Fruit fly (Drosophila melanogaster) whole organism, embryonic: ENCODE measurements around the gene CG12016.

ENCODE experiments used
- Ada2b ChIP-seq: fragments of 200-800 bp; sonication (Bioruptor generic); IDR thresholded peaks from 2 replicates; pipeline ENCODE4 v1.3.6; 2022; ENCODE audit warnings: missing biosample characterization, missing genetic modification characterization
- Aef1 ChIP-seq: fragments of 200-800 bp; sonication (Bioruptor generic); IDR thresholded peaks from 3 replicates; pipeline ENCODE4 v1.3.6; 2022; ENCODE audit warnings: missing biosample characterization, missing genetic modification characterization
- Atf-2 ChIP-seq: fragments of 200-800 bp; sonication (Bioruptor generic); optimal IDR thresholded peaks from 2 replicates; lab custom pipeline; 2016; ENCODE audit warnings: missing biosample characterization, missing genetic modification characterization
- C15 ChIP-seq: fragments of 200-800 bp; sonication (Bioruptor generic); IDR thresholded peaks from 3 replicates; pipeline ENCODE4 v1.3.6; 2022; ENCODE audit warnings: missing biosample characterization, missing genetic modification characterization
- CG10147 ChIP-seq: fragments of 200-800 bp; sonication (Bioruptor generic); optimal IDR thresholded peaks from 2 replicates; lab custom pipeline; 2019; ENCODE audit warnings: missing biosample characterization, mild to moderate bottlenecking, missing genetic modification characterization, moderate library complexity
- CG10959 ChIP-seq: fragments of 200-800 bp; sonication (Bioruptor generic); IDR thresholded peaks from 2 replicates; pipeline ENCODE4 v1.3.6; 2022; ENCODE audit warnings: missing biosample characterization, missing genetic modification characterization
- CG12071 ChIP-seq: fragments of 200-800 bp; sonication (Bioruptor generic); optimal IDR thresholded peaks from 3 replicates; lab custom pipeline; 2018; ENCODE audit warnings: missing biosample characterization, mild to moderate bottlenecking, missing genetic modification characterization
- CG16863 ChIP-seq: fragments of 200-800 bp; sonication (Bioruptor generic); optimal IDR thresholded peaks from 3 replicates; lab custom pipeline; 2016; ENCODE audit warnings: missing biosample characterization, missing genetic modification characterization
- CG2889 ChIP-seq: fragments of 200-800 bp; sonication (Bioruptor generic); IDR thresholded peaks from 3 replicates; pipeline ENCODE4 v1.3.6; 2022; ENCODE audit warnings: missing biosample characterization, missing genetic modification characterization
- CG4360 ChIP-seq: fragments of 200-800 bp; sonication (Bioruptor generic); IDR thresholded peaks from 2 replicates; pipeline ENCODE4 v1.3.6; 2022; ENCODE audit warnings: missing biosample characterization, missing genetic modification characterization
- CG4730 ChIP-seq: fragments of 200-800 bp; sonication (Bioruptor generic); IDR thresholded peaks from 2 replicates; pipeline ENCODE4 v1.3.6; 2022; ENCODE audit warnings: missing biosample characterization, missing genetic modification characterization
- CG7357 ChIP-seq: fragments of 200-800 bp; sonication (Bioruptor generic); IDR thresholded peaks from 3 replicates; pipeline ENCODE4 v1.3.6; 2022; ENCODE audit warnings: missing biosample characterization, missing genetic modification characterization
- CG9727 ChIP-seq: fragments of 200-800 bp; sonication (Bioruptor generic); optimal IDR thresholded peaks from 3 replicates; lab custom pipeline; 2017; ENCODE audit warnings: missing biosample characterization, mild to moderate bottlenecking, missing genetic modification characterization
- CTCF ChIP-seq: fragments of 200-800 bp; sonication (Bioruptor generic); optimal IDR thresholded peaks from 2 replicates; lab custom pipeline; 2017; ENCODE audit warnings: missing biosample characterization, mild to moderate bottlenecking, missing genetic modification characterization, moderate library complexity
- Chrac-16 ChIP-seq: fragments of 200-800 bp; sonication (Bioruptor generic); optimal IDR thresholded peaks from 3 replicates; lab custom pipeline; 2016; ENCODE audit warnings: missing biosample characterization, missing genetic modification characterization
- Dfd ChIP-seq, 2 experiments: fragments of >200 bp; optimal IDR thresholded peaks; 2 replicates each; lab custom pipeline; 2017; ENCODE audit warnings: missing biosample characterization in 2 of 2, missing genetic modification characterization in 2 of 2
- Doc3 ChIP-seq: fragments of 200-800 bp; sonication (Bioruptor generic); IDR thresholded peaks from 3 replicates; pipeline ENCODE4 v1.3.6; 2022; ENCODE audit warnings: missing biosample characterization, missing genetic modification characterization; ENCODE audit not compliant: partially characterized antibody
- Ets97D ChIP-seq: fragments of 200-800 bp; sonication (Bioruptor generic); optimal IDR thresholded peaks from 3 replicates; lab custom pipeline; 2016; ENCODE audit warnings: missing biosample characterization, missing genetic modification characterization
- HLHmδ ChIP-seq: fragments of 200-800 bp; sonication (Bioruptor generic); optimal IDR thresholded peaks from 2 replicates; lab custom pipeline; 2018; ENCODE audit warnings: missing biosample characterization, mild to moderate bottlenecking, missing genetic modification characterization, moderate library complexity
- Hey ChIP-seq: fragments of 200-800 bp; sonication (Bioruptor generic); optimal IDR thresholded peaks from 3 replicates; lab custom pipeline; 2018; ENCODE audit warnings: missing biosample characterization, mild to moderate bottlenecking, missing genetic modification characterization
- Kr ChIP-seq: fragments of 200-800 bp; sonication (Bioruptor generic); optimal IDR thresholded peaks from 2 replicates; lab custom pipeline; 2017; ENCODE audit warnings: missing biosample characterization, mild to moderate bottlenecking, missing genetic modification characterization
- MTF-1 ChIP-seq: fragments of 200-800 bp; sonication (Bioruptor generic); optimal IDR thresholded peaks from 2 replicates; lab custom pipeline; 2018; ENCODE audit warnings: missing biosample characterization, mild to moderate bottlenecking, missing genetic modification characterization, borderline replicate concordance
- Mad ChIP-seq: fragments of 200-800 bp; sonication (Bioruptor generic); optimal IDR thresholded peaks from 2 replicates; lab custom pipeline; 2016; ENCODE audit warnings: missing biosample characterization, missing genetic modification characterization
- Oli ChIP-seq: fragments of 200-800 bp; sonication (Bioruptor generic); optimal IDR thresholded peaks from 2 replicates; lab custom pipeline; 2018; ENCODE audit warnings: missing biosample characterization, mild to moderate bottlenecking, missing genetic modification characterization, moderate library complexity
- PHDP ChIP-seq: fragments of 200-800 bp; sonication (Bioruptor generic); optimal IDR thresholded peaks from 3 replicates; lab custom pipeline; 2018; ENCODE audit warnings: missing biosample characterization, mild to moderate bottlenecking, missing genetic modification characterization, moderate library complexity
- Sox100B ChIP-seq: fragments of 200-800 bp; sonication (Bioruptor generic); optimal IDR thresholded peaks from 3 replicates; lab custom pipeline; 2018; ENCODE audit warnings: missing biosample characterization, mild to moderate bottlenecking, missing genetic modification characterization
- Spps ChIP-seq: fragments of 200-800 bp; sonication (Bioruptor generic); optimal IDR thresholded peaks from 2 replicates; lab custom pipeline; 2018; ENCODE audit warnings: missing biosample characterization, mild to moderate bottlenecking, missing genetic modification characterization
- Taf1 ChIP-seq: fragments of 200-800 bp; sonication (Bioruptor generic); IDR thresholded peaks from 2 replicates; pipeline ENCODE4 v1.3.6; 2022; ENCODE audit warnings: missing biosample characterization, missing genetic modification characterization
- Tbp ChIP-seq: fragments of >200 bp; optimal IDR thresholded peaks from 2 replicates; lab custom pipeline; 2018; ENCODE audit warnings: missing biosample characterization, missing genetic modification characterization
- Usf ChIP-seq: fragments of 200-800 bp; sonication (Bioruptor generic); optimal IDR thresholded peaks from 2 replicates; lab custom pipeline; 2017; ENCODE audit warnings: missing genotype, missing biosample characterization, missing genetic modification characterization
- Vsx1 ChIP-seq: fragments of 200-800 bp; sonication (Bioruptor generic); optimal IDR thresholded peaks from 2 replicates; lab custom pipeline; 2017; ENCODE audit warnings: missing biosample characterization, mild to moderate bottlenecking, missing genetic modification characterization, missing genetic modification reagents
- ara ChIP-seq: fragments of 200-800 bp; sonication (Bioruptor generic); IDR thresholded peaks from 2 replicates; pipeline ENCODE4 v1.3.6; 2022; ENCODE audit warnings: missing biosample characterization, missing genetic modification characterization
- ase ChIP-seq: fragments of 200-800 bp; sonication (Bioruptor generic); IDR thresholded peaks from 3 replicates; pipeline ENCODE4 v1.3.6; 2022; ENCODE audit warnings: missing biosample characterization, missing genetic modification characterization
- cas ChIP-seq: fragments of 200-800 bp; sonication (Bioruptor generic); IDR thresholded peaks from 2 replicates; pipeline ENCODE4 v1.3.6; 2022; ENCODE audit warnings: missing biosample characterization, missing genetic modification characterization
- eve ChIP-seq, 2 experiments: fragments of >200 bp; optimal IDR thresholded peaks; 2 replicates each; lab custom pipeline; 2017; ENCODE audit warnings: missing biosample characterization in 2 of 2, missing genetic modification characterization in 2 of 2
- exex ChIP-seq: fragments of 200-800 bp; sonication (Bioruptor generic); optimal IDR thresholded peaks from 4 replicates; lab custom pipeline; 2018; ENCODE audit warnings: missing biosample characterization, mild to moderate bottlenecking, missing genetic modification characterization, moderate library complexity
- gce ChIP-seq: fragments of 200-800 bp; sonication (Bioruptor generic); IDR thresholded peaks from 3 replicates; pipeline ENCODE4 v1.3.6; 2022; ENCODE audit warnings: missing biosample characterization, missing genetic modification characterization
- jigr1 ChIP-seq: fragments of 200-800 bp; sonication (Bioruptor generic); IDR thresholded peaks from 3 replicates; pipeline ENCODE4 v1.3.6; 2022; ENCODE audit warnings: missing biosample characterization, missing genetic modification characterization
- kni ChIP-seq: fragments of 200-800 bp; sonication (Bioruptor generic); optimal IDR thresholded peaks from 3 replicates; lab custom pipeline; 2017; ENCODE audit warnings: mild to moderate bottlenecking, missing biosample characterization, missing genetic modification reagents, missing genetic modification characterization
- lmd ChIP-seq: fragments of 200-800 bp; sonication (Bioruptor generic); IDR thresholded peaks from 2 replicates; pipeline ENCODE4 v1.3.6; 2022; ENCODE audit warnings: missing biosample characterization, missing genetic modification characterization
- oc ChIP-seq: fragments of 200-800 bp; sonication (Bioruptor generic); optimal IDR thresholded peaks from 2 replicates; lab custom pipeline; 2018; ENCODE audit warnings: missing biosample characterization, mild to moderate bottlenecking, missing genetic modification characterization, moderate library complexity
- onecut ChIP-seq: fragments of 200-800 bp; sonication (Bioruptor generic); IDR thresholded peaks from 2 replicates; pipeline ENCODE4 v1.3.6; 2022; ENCODE audit warnings: missing biosample characterization, missing genetic modification characterization
- otp ChIP-seq: fragments of 200-800 bp; sonication (Bioruptor generic); IDR thresholded peaks from 3 replicates; pipeline ENCODE4, ENCODE4 v1.3.6; 2022; ENCODE audit warnings: missing biosample characterization, missing genetic modification characterization
- pfk ChIP-seq: fragments of 200-800 bp; sonication (Bioruptor generic); optimal IDR thresholded peaks from 2 replicates; lab custom pipeline; 2018; ENCODE audit warnings: missing biosample characterization, mild to moderate bottlenecking, missing genetic modification characterization, moderate library complexity
- sima ChIP-seq: fragments of 200-800 bp; sonication (Bioruptor generic); optimal IDR thresholded peaks from 2 replicates; lab custom pipeline; 2016; ENCODE audit warnings: missing biosample characterization, missing genetic modification characterization
- tna ChIP-seq: fragments of 200-800 bp; sonication (Bioruptor generic); IDR thresholded peaks from 2 replicates; pipeline ENCODE4 v1.3.6; 2022; ENCODE audit warnings: missing biosample characterization, missing genetic modification characterization; ENCODE audit not compliant: partially characterized antibody
- twi ChIP-seq: fragments of 200-800 bp; optimal IDR thresholded peaks from 2 replicates; lab custom pipeline; 2019; ENCODE audit warnings: missing biosample characterization, mild to moderate bottlenecking, missing genetic modification characterization, moderate library complexity
- unc-4 ChIP-seq: fragments of 200-800 bp; sonication (Bioruptor generic); IDR thresholded peaks from 2 replicates; pipeline ENCODE4 v1.3.6; 2022; ENCODE audit warnings: missing biosample characterization, missing genetic modification characterization; ENCODE audit not compliant: partially characterized antibody
- vvl ChIP-seq: fragments of 200-800 bp; sonication (Bioruptor generic); IDR thresholded peaks from 2 replicates; pipeline ENCODE4 v1.3.6; 2022; ENCODE audit warnings: missing biosample characterization, missing genetic modification characterization
- zf30C ChIP-seq: fragments of 200-800 bp; sonication (Bioruptor generic); optimal IDR thresholded peaks from 3 replicates; lab custom pipeline; 2018; ENCODE audit warnings: missing biosample characterization, mild to moderate bottlenecking, missing genetic modification characterization
- zfh1 ChIP-seq: fragments of 200-800 bp; sonication (Bioruptor generic); IDR thresholded peaks from 3 replicates; pipeline ENCODE4 v1.3.6; 2022; ENCODE audit warnings: missing biosample characterization, missing genetic modification characterization

CG12016 gene

dm6 chr3L:3316441-3316840, 2.9 kb upstream of the CG12016 start, which contains the start of gene Drsl5 (continued):
- TF ChIP-seq ara (GFP tag; lab: Robert Waterston, UW) (0 out of 2 replicates have a peak, but pooled peaks have one; percentile 33), vvl (no peak), exex (tag; lab: Kevin White, UChicago) (peak; percentile 38), CG4730 (GFP tag; lab: Robert Waterston, UW) (no peak), twi (no peak), oc (tag; lab: Kevin White, UChicago) (no peak), CG7357 (no peak), CG16863 (GFP tag; lab: Kevin White, UChicago) (no peak), onecut (GFP tag; lab: Robert Waterston, UW) (no peak), zfh1 (GFP tag; lab: Robert Waterston, UW) (no peak), MTF-1 (GFP tag; lab: Kevin White, UChicago) (no peak), eve (GFP tag; optimal IDR thresholded peaks at IDR 0.05; lab: Kevin White, UChicago) (no peak), Aef1 (no peak), Hey (tag; lab: Kevin White, UChicago) (no peak), HLHmδ (GFP tag; lab: Kevin White, UChicago) (no peak), jigr1 (no peak), Taf1 (GFP tag; lab: Robert Waterston, UW) (no peak), cas (GFP tag; lab: Robert Waterston, UW) (no peak), Ada2b (GFP tag; lab: Robert Waterston, UW) (no peak)

DNA sequence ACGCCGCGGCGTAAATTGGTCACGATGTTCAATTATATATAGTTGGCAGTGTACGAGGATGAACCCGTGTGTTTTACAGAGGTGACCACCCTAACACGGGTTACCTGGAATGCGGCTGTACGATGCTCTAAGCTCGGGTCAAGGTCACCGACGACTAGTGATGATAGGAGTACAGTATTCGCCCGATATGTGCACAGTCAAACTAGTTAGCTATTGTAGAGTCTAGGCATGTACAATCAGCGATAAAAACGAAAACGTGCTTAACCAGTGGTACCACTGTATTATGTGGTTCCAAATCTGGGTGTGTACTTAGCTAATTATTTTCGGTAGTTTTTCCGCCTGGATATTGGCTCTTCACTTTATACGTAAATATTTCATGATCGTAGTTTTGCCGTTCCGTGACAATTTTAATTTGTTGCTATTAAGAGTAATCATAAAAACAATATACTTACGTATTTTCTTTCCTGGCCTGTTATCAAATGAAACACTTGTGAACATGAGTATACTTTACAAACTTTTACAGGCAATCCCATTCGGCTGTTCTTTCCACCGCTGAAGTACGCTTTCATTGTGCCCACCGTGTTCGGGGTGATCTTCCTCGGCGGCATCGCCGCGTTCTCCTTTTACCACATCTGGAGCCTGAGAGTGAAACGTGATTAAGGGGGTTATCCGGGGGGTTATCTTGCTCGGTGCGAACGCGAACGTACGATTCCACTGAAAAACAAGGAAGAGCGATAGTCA, 807 bp downstream of the CG12016 start:
- TF ChIP-seq lmd (peak; percentile 19; the same call in 1 of the 2 replicates), Tbp (GFP tag; lab: Kevin White, UChicago) (no peak), C15 (GFP tag; lab: Robert Waterston, UW) (no peak), sima (GFP tag; lab: Kevin White, UChicago) (no peak), Oli (no peak), Chrac-16 (GFP tag; lab: Kevin White, UChicago) (no peak), PHDP (tag; lab: Kevin White, UChicago) (peak; percentile 26), Ets97D (GFP tag; lab: Kevin White, UChicago) (no peak), Doc3 (GFP tag; lab: Robert Waterston, UW) (no peak), Spps (tag; lab: Kevin White, UChicago) (no peak), unc-4 (no peak), kni (GFP tag; lab: Kevin White, UChicago) (no peak), Dfd (GFP tag; optimal IDR thresholded peaks at IDR 0.05; lab: Kevin White, UChicago) (no peak), zf30C (GFP tag; lab: Kevin White, UChicago) (no peak), gce (no peak), CG10959 (GFP tag; lab: Robert Waterston, UW) (no peak), tna (GFP tag; lab: Robert Waterston, UW) (no peak), ase (GFP tag; lab: Robert Waterston, UW) (no peak), Mad (GFP tag; lab: Kevin White, UChicago) (no peak), Vsx1 (GFP tag; lab: Kevin White, UChicago) (no peak), CG2889 (GFP tag; lab: Robert Waterston, UW) (no peak), CG9727 (GFP tag; lab: Kevin White, UChicago) (no peak), otp (GFP tag; lab: Robert Waterston, UW) (no peak), Hey (tag; lab: Kevin White, UChicago) (no peak), pfk (no peak), CG10147 (GFP tag; lab: Kevin White, UChicago) (no peak), CG12071 (GFP tag; lab: Kevin White, UChicago) (peak; percentile 42), Usf (GFP tag; lab: Kevin White, UChicago) (no peak), CG4360 (GFP tag; lab: Robert Waterston, UW) (no peak), Atf-2 (GFP tag; lab: Kevin White, UChicago) (no peak), Sox100B (no peak), Kr (GFP tag; lab: Kevin White, UChicago) (no peak), CTCF (GFP tag; lab: Kevin White, UChicago) (no peak)
